Worm (Caenorhabditis elegans) whole organism, late embryonic: Measurements from ENCODE around the gene Y34B4A.2.

Experiments
- ahr-1 ChIP-seq: sonication (generic microtip); optimal IDR thresholded peaks from 2 replicates; lab custom pipeline; 2016; ENCODE audit warnings: missing genetic modification characterization, missing compliant biosample characterization
- ceh-22 ChIP-seq: sonication (generic microtip); optimal IDR thresholded peaks from 2 replicates; lab custom pipeline; 2017; ENCODE audit warnings: missing biosample characterization, missing genetic modification characterization
- fkh-10 ChIP-seq: fragments of 150-350 bp; optimal IDR thresholded peaks from 2 replicates; lab custom pipeline; 2014; ENCODE audit warnings: missing biosample characterization, missing genetic modification reagents, missing genetic modification characterization
- pqm-1 ChIP-seq: sonication (generic microtip); optimal IDR thresholded peaks from 2 replicates; lab custom pipeline; 2016; ENCODE audit warnings: missing genetic modification characterization, missing compliant biosample characterization
- tbx-2 ChIP-seq: sonication (generic microtip); optimal IDR thresholded peaks from 2 replicates; lab custom pipeline; 2016; ENCODE audit warnings: missing genetic modification characterization, missing compliant biosample characterization

- no peak for TF ChIP-seq ahr-1 (tag; lab: Kevin White, UChicago)
- no peak for TF ChIP-seq tbx-2 (tag; lab: Kevin White, UChicago)
- no peak for TF ChIP-seq fkh-10
- no peak for TF ChIP-seq ceh-22 (tag; lab: Kevin White, UChicago)
- TF ChIP-seq pqm-1 (tag; lab: Kevin White, UChicago): no peak
These were observed 15.7 kb upstream of the Y34B4A.2 start for ce11 chrX:5263585-5263984.
